Fruit fly (Drosophila melanogaster) whole organism, larva: ENCODE measurements around the gene CG45073.
A peak's percentile ranks its signal among the peaks of the same experiment; 100 is the strongest.

Experiments used
- noc ChIP-seq: fragments of 200-800 bp; sonication (Bioruptor generic); optimal IDR thresholded peaks from 3 replicates; lab custom pipeline; 2019; ENCODE audit warnings: missing biosample characterization, mild to moderate bottlenecking, missing genetic modification characterization, moderate library complexity

The CG45073 gene

DNA sequence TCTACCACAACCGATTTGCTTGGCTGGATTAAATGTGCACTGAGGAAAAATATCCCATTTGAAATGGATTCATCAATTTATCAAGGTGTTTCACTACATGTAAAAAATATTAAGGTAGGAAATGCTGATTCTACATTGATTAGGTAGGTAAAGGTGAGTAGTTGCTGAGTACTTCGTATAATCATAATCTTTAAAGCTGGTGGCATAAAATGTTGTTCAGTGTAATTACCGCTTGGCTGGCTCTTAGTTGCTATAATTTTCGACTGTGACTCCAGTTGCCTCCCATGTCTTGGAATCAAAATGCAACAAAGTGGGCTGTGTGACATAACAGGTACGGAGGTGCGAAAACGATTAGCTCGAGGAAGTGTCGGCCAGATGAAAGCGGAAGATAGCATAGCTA, 1.4 kb downstream of the CG45073 start, which contains the start of gene CG45072:
Gene CG45072, minus strand, starts transcription at position 101 of the 400 bp plus-strand sequence.
- no peak for TF ChIP-seq noc (tag; lab: Kevin White, UChicago)

DNA sequence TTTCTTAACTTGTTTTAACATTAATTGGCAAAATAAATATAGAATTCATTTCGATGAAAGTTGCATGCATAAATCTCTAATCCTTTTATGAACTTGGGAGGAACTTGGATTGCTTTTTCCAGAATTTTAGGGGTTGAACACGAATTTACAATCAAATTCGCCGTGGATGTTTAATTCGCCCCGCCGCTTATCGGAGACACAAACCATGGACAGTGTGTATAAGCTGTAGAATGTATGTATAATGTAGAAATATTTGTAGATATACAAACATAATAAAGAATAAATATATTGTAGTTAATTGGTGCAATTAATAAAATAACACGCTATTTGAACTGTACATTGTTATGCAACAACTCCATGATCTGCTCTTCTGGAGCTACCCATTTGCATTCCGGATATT, 2.8 kb downstream of the CG45073 start:
- no peak for TF ChIP-seq noc (tag; lab: Kevin White, UChicago)

- no peak for TF ChIP-seq noc (tag; lab: Kevin White, UChicago)
Observed at dm6 chr3R:30114286-30114803, 10.2 kb downstream of the CG45073 start.

DNA sequence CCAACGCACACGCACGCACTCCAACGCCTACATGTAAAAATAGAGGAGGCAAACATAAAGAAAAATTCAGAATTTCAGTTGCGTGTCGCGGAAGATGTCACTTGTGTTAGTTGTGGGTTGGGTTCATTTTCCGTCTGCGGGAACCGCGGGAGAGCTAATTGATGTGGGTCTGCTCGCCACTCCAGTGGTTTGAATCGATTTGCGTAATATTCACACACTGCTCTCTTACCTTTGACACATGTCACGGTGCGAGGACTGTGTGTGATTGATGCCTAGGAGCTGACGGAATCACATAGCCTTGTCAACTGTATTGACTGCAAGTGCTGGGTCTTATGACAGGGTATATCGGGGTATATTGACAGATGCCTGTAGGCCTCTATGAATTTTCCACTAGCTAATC, 13.6 kb downstream of the CG45073 start:
- TF ChIP-seq noc (tag; lab: Kevin White, UChicago) = no peak

DNA sequence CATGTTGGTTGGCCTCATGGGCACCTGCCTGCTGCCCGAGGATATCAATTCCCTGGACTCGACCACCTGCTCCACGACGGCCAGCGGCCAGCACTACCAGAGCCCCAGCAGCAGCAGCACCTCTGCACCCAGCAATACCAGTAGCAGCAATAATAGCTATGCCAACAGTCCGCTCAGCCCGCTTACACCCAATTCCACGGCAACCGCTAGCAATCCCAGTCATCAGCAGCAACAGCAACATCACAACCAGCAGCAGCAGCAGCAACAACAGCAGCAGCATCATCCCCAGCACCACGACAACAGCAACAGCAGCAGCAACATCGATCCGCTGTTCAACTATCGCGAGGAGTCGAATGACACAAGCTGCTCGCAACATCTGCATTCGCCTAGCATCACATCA, 15.2 kb downstream of the CG45073 start:
- no peak for TF ChIP-seq noc (tag; lab: Kevin White, UChicago)

- TF ChIP-seq noc (tag; lab: Kevin White, UChicago) = no peak
Observed at dm6 chr3R:30108639-30109038, 15.9 kb downstream of the CG45073 start.

- no peak for TF ChIP-seq noc (tag; lab: Kevin White, UChicago)
Observed at dm6 chr3R:30107718-30108117, 16.8 kb downstream of the CG45073 start.

- peak; percentile 18 for TF ChIP-seq noc (tag; lab: Kevin White, UChicago)
Observed at dm6 chr3R:30106562-30106961, 18.0 kb downstream of the CG45073 start.

- TF ChIP-seq noc (tag; lab: Kevin White, UChicago) = no peak
Observed at dm6 chr3R:30105808-30106207, 18.7 kb downstream of the CG45073 start.

- no peak for TF ChIP-seq noc (tag; lab: Kevin White, UChicago)
Observed at dm6 chr3R:30104912-30105510, 19.5 kb downstream of the CG45073 start.

DNA sequence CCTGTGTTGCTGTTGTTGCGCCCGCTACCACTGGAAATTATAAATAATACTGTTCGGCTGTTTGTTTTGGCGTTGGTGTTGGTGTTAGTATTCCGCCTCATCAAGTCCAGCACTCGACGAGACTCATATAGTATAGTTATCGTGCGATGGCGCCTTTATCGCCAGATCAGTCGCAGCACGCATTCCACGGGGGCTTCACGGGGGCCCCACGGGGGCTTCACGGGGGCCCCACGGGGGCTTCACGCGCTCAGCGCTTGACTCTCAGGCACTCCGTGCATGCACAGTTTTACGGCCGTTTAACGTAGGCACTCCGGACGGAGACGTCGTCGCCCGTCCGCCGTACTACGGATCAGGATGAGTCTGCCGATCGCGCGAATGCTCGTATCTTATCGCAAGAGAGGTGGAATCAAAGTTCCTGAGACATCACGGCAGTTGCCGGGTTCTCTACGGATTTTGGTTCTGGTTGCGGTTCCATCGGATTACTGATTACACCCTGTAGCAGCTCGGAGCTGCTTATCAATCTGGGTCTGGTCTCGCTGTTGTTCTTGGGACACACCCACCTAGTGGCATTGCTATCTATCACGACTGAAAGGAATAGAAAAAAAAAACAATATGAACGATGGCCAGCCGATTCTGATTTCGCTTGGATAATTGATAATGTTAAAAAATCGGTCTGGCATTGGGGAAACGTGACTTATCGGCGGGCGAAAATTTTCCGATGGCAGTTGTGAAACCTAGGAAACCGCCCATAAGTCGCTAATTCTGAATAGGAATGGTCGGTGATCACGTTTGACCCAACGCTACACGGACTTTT, 21.5 kb downstream of the CG45073 start:
- TF ChIP-seq noc (tag; lab: Kevin White, UChicago) = peak; percentile 84

DNA sequence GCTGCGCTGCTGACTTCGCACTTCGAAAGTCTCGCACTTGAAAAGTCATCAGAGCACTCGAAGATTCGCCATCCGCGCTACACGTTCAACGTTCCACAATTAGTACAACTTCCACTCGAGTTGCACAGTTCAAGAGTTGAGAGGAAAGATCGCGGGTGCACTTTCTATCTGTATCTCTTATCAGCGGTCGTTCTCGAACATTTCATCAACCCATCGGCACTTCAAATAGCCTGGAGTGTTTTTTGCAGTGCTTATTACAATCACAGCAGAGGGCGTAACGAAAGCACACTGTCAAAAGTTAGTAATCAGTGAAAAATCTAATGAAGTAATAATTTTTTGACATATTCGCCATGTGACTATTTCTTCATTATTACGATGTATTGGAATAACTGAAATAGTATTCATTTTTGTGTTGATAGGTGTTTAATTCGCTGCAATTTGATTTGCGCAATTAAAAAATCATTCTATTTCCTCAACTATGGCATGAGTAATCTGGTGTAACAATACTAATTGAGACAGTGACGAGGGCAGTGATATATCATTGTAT, 23.1 kb downstream of the CG45073 start:
- TF ChIP-seq noc (tag; lab: Kevin White, UChicago) = no peak

dm6 chr3R:30100976-30101332, 23.6 kb downstream of the CG45073 start:
- no peak for TF ChIP-seq noc (tag; lab: Kevin White, UChicago)

dm6 chr3R:30100325-30100975, 24.1 kb downstream of the CG45073 start:
- no peak for TF ChIP-seq noc (tag; lab: Kevin White, UChicago)

dm6 chr3R:30099341-30099871, 25.1 kb downstream of the CG45073 start:
- peak; percentile 10 for TF ChIP-seq noc (tag; lab: Kevin White, UChicago)

DNA sequence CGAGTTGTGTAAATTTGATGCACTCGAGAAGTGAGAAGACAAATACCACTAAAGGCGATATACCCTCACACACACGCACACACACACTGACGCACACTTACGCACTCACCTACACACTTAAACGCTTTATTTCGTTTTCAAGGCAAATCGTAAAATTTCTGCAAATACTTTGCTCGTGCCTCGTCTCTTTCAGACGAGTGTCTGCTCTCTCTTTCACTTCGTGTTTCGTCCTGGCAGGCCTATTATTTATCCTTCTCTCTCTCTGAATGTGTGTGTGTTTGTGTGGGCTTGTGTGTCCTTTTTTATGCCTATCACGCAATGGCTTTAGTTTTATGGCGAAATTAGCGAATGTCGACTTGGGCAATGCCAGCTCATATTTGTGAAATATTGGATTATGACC, 26.3 kb downstream of the CG45073 start:
- TF ChIP-seq noc (tag; lab: Kevin White, UChicago) = no peak
